Fruit fly (Drosophila melanogaster): ENCODE data around the gene CG43319.

The CG43319 gene

dm6 chr3R:27661389-27661788 is 32.7 kb upstream of the CG43319 start:
- TF ChIP-seq rn (GFP tag; IDR thresholded peaks at IDR 0.05) (no peak), CG12605 (GFP tag; IDR thresholded peaks at IDR 0.05) (peak; percentile 87)

- TF ChIP-seq CG17806 (tag; optimal IDR thresholded peaks at IDR 0.05) (no peak), CG14655 (GFP tag; optimal IDR thresholded peaks at IDR 0.05) (no peak), D1 (tag; optimal IDR thresholded peaks at IDR 0.05) (no peak), Pif1A (GFP tag; optimal IDR thresholded peaks at IDR 0.05) (no peak), gl (tag; optimal IDR thresholded peaks at IDR 0.05) (no peak), fd96Ca (GFP tag; IDR thresholded peaks at IDR 0.05) (no peak), CG32121 (GFP tag; IDR thresholded peaks at IDR 0.05) (no peak), CG4496 (GFP tag; IDR thresholded peaks at IDR 0.05) (no peak), rn (GFP tag; IDR thresholded peaks at IDR 0.05) (no peak), CG10348 (GFP tag; IDR thresholded peaks at IDR 0.05) (no peak), CG12605 (GFP tag; IDR thresholded peaks at IDR 0.05) (no peak), Ets98B (GFP tag; IDR thresholded peaks at IDR 0.05) (no peak), Snoo (tag; optimal IDR thresholded peaks at IDR 0.05) (no peak), Pif1B (GFP tag; optimal IDR thresholded peaks at IDR 0.05) (no peak), CG34367 (tag; optimal IDR thresholded peaks at IDR 0.05) (no peak)
Measured at dm6 chr3R:27661971-27662489, 32.1 kb upstream of the CG43319 start, which contains the start of gene unc80. Gene unc80, plus strand, starts transcription at chr3R:27662439.

dm6 chr3R:27662857-27663256 is 31.3 kb upstream of the CG43319 start:
- peak; percentile 93 for TF ChIP-seq CG12605 (GFP tag; IDR thresholded peaks at IDR 0.05)
- TF ChIP-seq CG17806 (tag; optimal IDR thresholded peaks at IDR 0.05), result no peak

dm6 chr3R:27677174-27677726 is 16.9 kb upstream of the CG43319 start, which contains the start of gene Hsdl2:
Gene Hsdl2, plus strand, starts transcription at chr3R:27677522.
- peak; percentile 74 for TF ChIP-seq CG34367 (tag; optimal IDR thresholded peaks at IDR 0.05)
- peak; percentile 46 for TF ChIP-seq Ets98B (GFP tag; IDR thresholded peaks at IDR 0.05)
- TF ChIP-seq CG8301 (tag; optimal IDR thresholded peaks at IDR 0.05), result peak; percentile 83
- peak; percentile 61 for TF ChIP-seq CG8159 (tag; optimal IDR thresholded peaks at IDR 0.05)
- TF ChIP-seq Pif1A (GFP tag; optimal IDR thresholded peaks at IDR 0.05), result peak; percentile 84
- TF ChIP-seq fd96Ca (GFP tag; IDR thresholded peaks at IDR 0.05), result peak; percentile 27; the same call in 1 of the 3 replicates
- peak; percentile 98 for TF ChIP-seq gl (tag; optimal IDR thresholded peaks at IDR 0.05)
- no peak for TF ChIP-seq rn (GFP tag; IDR thresholded peaks at IDR 0.05)
- TF ChIP-seq CG15710 (tag; optimal IDR thresholded peaks at IDR 0.05), result peak; percentile 52
- TF ChIP-seq CG10348 (GFP tag; IDR thresholded peaks at IDR 0.05), result no peak
- TF ChIP-seq D1 (tag; optimal IDR thresholded peaks at IDR 0.05), result no peak
- TF ChIP-seq CG9948 (tag; optimal IDR thresholded peaks at IDR 0.05), result no peak
- peak; percentile 71 for TF ChIP-seq CG17806 (tag; optimal IDR thresholded peaks at IDR 0.05)
- peak; percentile 81 for TF ChIP-seq Pif1B (GFP tag; optimal IDR thresholded peaks at IDR 0.05)
- peak; percentile 50; the same call in 1 of the 2 replicates for TF ChIP-seq CG32121 (GFP tag; IDR thresholded peaks at IDR 0.05)
- TF ChIP-seq EcR (GFP tag; optimal IDR thresholded peaks at IDR 0.05), result no peak
- TF ChIP-seq CG13204 (GFP tag; optimal IDR thresholded peaks at IDR 0.05), result peak; percentile 91
- peak; percentile 75 for TF ChIP-seq CG12605 (GFP tag; IDR thresholded peaks at IDR 0.05)
- TF ChIP-seq Snoo (tag; optimal IDR thresholded peaks at IDR 0.05), result no peak
- peak; percentile 87 for TF ChIP-seq CG14655 (GFP tag; optimal IDR thresholded peaks at IDR 0.05)
- peak; percentile 32; the same call in 2 of the 3 replicates for TF ChIP-seq CG4496 (GFP tag; IDR thresholded peaks at IDR 0.05)

dm6 chr3R:27679019-27679418 is 15.1 kb upstream of the CG43319 start, which contains the start of gene CG12883:
Gene CG12883, plus strand, starts transcription at chr3R:27679291.
- TF ChIP-seq CG9948 (tag; optimal IDR thresholded peaks at IDR 0.05), result no peak
- no peak for TF ChIP-seq Snoo (tag; optimal IDR thresholded peaks at IDR 0.05)
- no peak for TF ChIP-seq CG14655 (GFP tag; optimal IDR thresholded peaks at IDR 0.05)
- no peak for TF ChIP-seq Pif1B (GFP tag; optimal IDR thresholded peaks at IDR 0.05)
- TF ChIP-seq Ets98B (GFP tag; IDR thresholded peaks at IDR 0.05), result no peak
- TF ChIP-seq CG8159 (tag; optimal IDR thresholded peaks at IDR 0.05), result no peak
- TF ChIP-seq Pif1A (GFP tag; optimal IDR thresholded peaks at IDR 0.05), result no peak
- no peak for TF ChIP-seq CG32121 (GFP tag; IDR thresholded peaks at IDR 0.05)
- TF ChIP-seq CG8301 (tag; optimal IDR thresholded peaks at IDR 0.05), result no peak
- no peak for TF ChIP-seq rn (GFP tag; IDR thresholded peaks at IDR 0.05)
- no peak for TF ChIP-seq D1 (tag; optimal IDR thresholded peaks at IDR 0.05)
- TF ChIP-seq CG17806 (tag; optimal IDR thresholded peaks at IDR 0.05), result no peak
- TF ChIP-seq CG13204 (GFP tag; optimal IDR thresholded peaks at IDR 0.05), result no peak
- no peak for TF ChIP-seq CG10348 (GFP tag; IDR thresholded peaks at IDR 0.05)
- TF ChIP-seq CG15710 (tag; optimal IDR thresholded peaks at IDR 0.05), result no peak

- no peak for TF ChIP-seq Snoo (tag; optimal IDR thresholded peaks at IDR 0.05)
- no peak for TF ChIP-seq Pif1B (GFP tag; optimal IDR thresholded peaks at IDR 0.05)
- TF ChIP-seq CG15710 (tag; optimal IDR thresholded peaks at IDR 0.05), result no peak
- TF ChIP-seq rn (GFP tag; IDR thresholded peaks at IDR 0.05), result no peak
- TF ChIP-seq fd96Ca (GFP tag; IDR thresholded peaks at IDR 0.05), result no peak
- no peak for TF ChIP-seq D1 (tag; optimal IDR thresholded peaks at IDR 0.05)
Measured at dm6 chr3R:27679667-27680066, 14.5 kb upstream of the CG43319 start.

dm6 chr3R:27681799-27682198 is 12.3 kb upstream of the CG43319 start, which contains the start of gene Sce:
Gene Sce, minus strand, starts transcription at chr3R:27682029.
- TF ChIP-seq rn (GFP tag; IDR thresholded peaks at IDR 0.05), result no peak
- TF ChIP-seq CG9948 (tag; optimal IDR thresholded peaks at IDR 0.05), result no peak
- TF ChIP-seq CG34367 (tag; optimal IDR thresholded peaks at IDR 0.05), result no peak
- no peak for TF ChIP-seq CG8159 (tag; optimal IDR thresholded peaks at IDR 0.05)
- TF ChIP-seq gl (tag; optimal IDR thresholded peaks at IDR 0.05), result no peak
- TF ChIP-seq Ets98B (GFP tag; IDR thresholded peaks at IDR 0.05), result no peak
- TF ChIP-seq CG13204 (GFP tag; optimal IDR thresholded peaks at IDR 0.05), result no peak
- TF ChIP-seq CG32121 (GFP tag; IDR thresholded peaks at IDR 0.05), result no peak
- TF ChIP-seq CG15710 (tag; optimal IDR thresholded peaks at IDR 0.05), result no peak
- no peak for TF ChIP-seq D1 (tag; optimal IDR thresholded peaks at IDR 0.05)
- TF ChIP-seq CG4496 (GFP tag; IDR thresholded peaks at IDR 0.05), result no peak
- TF ChIP-seq CG12605 (GFP tag; IDR thresholded peaks at IDR 0.05), result no peak
- no peak for TF ChIP-seq CG14655 (GFP tag; optimal IDR thresholded peaks at IDR 0.05)
- TF ChIP-seq Snoo (tag; optimal IDR thresholded peaks at IDR 0.05), result no peak
- TF ChIP-seq fd96Ca (GFP tag; IDR thresholded peaks at IDR 0.05), result no peak
- no peak for TF ChIP-seq EcR (GFP tag; optimal IDR thresholded peaks at IDR 0.05)
- TF ChIP-seq CG17806 (tag; optimal IDR thresholded peaks at IDR 0.05), result no peak
- TF ChIP-seq Pif1A (GFP tag; optimal IDR thresholded peaks at IDR 0.05), result no peak
- no peak for TF ChIP-seq Pif1B (GFP tag; optimal IDR thresholded peaks at IDR 0.05)
- no peak for TF ChIP-seq CG10348 (GFP tag; IDR thresholded peaks at IDR 0.05)
